Worm (Caenorhabditis elegans): ENCODE results near the gene inx-10.
A peak's percentile ranks its signal among the peaks of the same experiment; 100 is the strongest.

Gene inx-10

DNA sequence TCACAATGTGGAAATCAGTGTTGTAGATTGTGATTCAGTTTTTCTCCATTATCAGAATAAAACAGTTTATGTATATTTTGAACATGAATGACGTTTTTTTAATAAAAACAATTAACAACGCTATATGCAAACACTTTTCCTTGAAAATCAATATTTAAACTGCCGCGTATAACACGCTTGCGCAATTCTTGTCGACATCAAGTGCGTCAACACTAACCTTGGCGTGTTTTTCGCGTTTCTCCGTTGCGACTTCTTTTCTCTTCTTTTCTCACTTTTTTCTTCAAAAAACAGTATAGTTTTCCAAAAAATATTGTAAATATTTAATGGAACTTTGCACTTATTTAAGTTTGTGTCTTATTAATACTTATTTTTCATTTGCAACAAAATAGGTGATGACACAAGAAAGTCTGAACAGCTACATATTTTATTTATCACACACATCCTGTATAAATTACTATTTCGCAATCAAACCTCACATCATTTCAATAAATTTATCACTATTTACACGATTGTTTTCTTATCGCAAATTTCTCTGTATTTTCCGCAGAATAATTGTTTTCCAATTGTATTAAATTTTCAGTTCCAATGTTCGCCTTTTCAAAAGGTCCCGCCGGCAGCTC, 31.9 kb downstream of the inx-10 start, which contains the start of gene spas-1 (continued):
- TF ChIP-seq dpff-1 (tag; optimal IDR thresholded peaks at IDR 0.05) (no peak), tlf-1 (GFP tag; optimal IDR thresholded peaks at IDR 0.05) (peak; percentile 68), C06A6.2 (GFP tag; conservative IDR thresholded peaks at IDR 0.05) (peak; percentile 69), pha-4 (tag; optimal IDR thresholded peaks at IDR 0.05) (peak; percentile 81), ceh-100 (GFP tag; IDR thresholded peaks at IDR 0.05) (peak; percentile 34; the same call in 1 of the 2 replicates), tbp1 (GFP tag; optimal IDR thresholded peaks at IDR 0.05) (peak; percentile 67), lsy-27 (tag; optimal IDR thresholded peaks at IDR 0.05; ENCODE audit: borderline replicate concordance, insufficient read depth) (no peak), repo-1 (tag; optimal IDR thresholded peaks at IDR 0.05) (peak; percentile 38), efl-1 (GFP tag; optimal IDR thresholded peaks at IDR 0.05) (peak; percentile 79), Y56A3A.18 (GFP tag; IDR thresholded peaks at IDR 0.05) (peak; percentile 49; the same call in 1 of the 2 replicates), him-1 (tag; optimal IDR thresholded peaks at IDR 0.05) (peak; percentile 7), madf-10 (tag; optimal IDR thresholded peaks at IDR 0.05) (peak; percentile 52), nhr-27 (tag; optimal IDR thresholded peaks at IDR 0.05) (no peak), madf-3 (GFP tag; IDR thresholded peaks at IDR 0.05) (0 out of 2 replicates have a peak, but pooled peaks have one; percentile 5), ztf-28 (GFP tag; IDR thresholded peaks at IDR 0.05) (no peak), lin-54 (GFP tag; optimal IDR thresholded peaks at IDR 0.05) (peak; percentile 97), dpl-1 (GFP tag; optimal IDR thresholded peaks at IDR 0.05) (peak; percentile 91), snpc-3.4 (tag; optimal IDR thresholded peaks at IDR 0.05) (peak; percentile 71), die-1 (tag; optimal IDR thresholded peaks at IDR 0.05) (peak; percentile 3), nhr-80 (tag; optimal IDR thresholded peaks at IDR 0.05) (peak; percentile 77), let-607 (tag; optimal IDR thresholded peaks at IDR 0.05) (peak in 1 of 2 experiments; percentile 47), attf-5 (GFP tag; optimal IDR thresholded peaks at IDR 0.05) (peak; percentile 84), lsl-1 (GFP tag; optimal IDR thresholded peaks at IDR 0.05) (peak; percentile 54), madf-6 (GFP tag; IDR thresholded peaks at IDR 0.05) (peak; percentile 72), B0019.2 (GFP tag; conservative IDR thresholded peaks at IDR 0.05) (no peak), somi-1 (GFP tag; optimal IDR thresholded peaks at IDR 0.05) (peak; percentile 25), nfyb-1 (GFP tag; IDR thresholded peaks at IDR 0.05) (peak; percentile 56; the same call in 1 of the 2 replicates), B0336.3 (GFP tag; IDR thresholded peaks at IDR 0.05) (peak; percentile 67), xnd-1 (tag; optimal IDR thresholded peaks at IDR 0.05) (peak; percentile 40), snpc-4 (GFP tag; optimal IDR thresholded peaks at IDR 0.05) (no peak), snpc-4 (tag; optimal IDR thresholded peaks at IDR 0.05) (peak in 1 of 4 experiments; percentile 76), K11D2.4 (GFP tag; IDR thresholded peaks at IDR 0.05) (peak; percentile 40; the same call in 1 of the 2 replicates), B0035.1 (tag; optimal IDR thresholded peaks at IDR 0.05) (peak; percentile 10), ekl-4 (GFP tag; IDR thresholded peaks at IDR 0.05) (peak; percentile 70; the same call in 1 of the 2 replicates), F49E8.2 (tag; optimal IDR thresholded peaks at IDR 0.05; ENCODE audit: insufficient read depth) (no peak), lir-1 (GFP tag; conservative IDR thresholded peaks at IDR 0.05) (no peak; the same call in 1 of the 2 replicates), hrde-1 (tag; optimal IDR thresholded peaks at IDR 0.05; ENCODE audit: borderline replicate concordance) (no peak), rcor-1 (GFP tag; IDR thresholded peaks at IDR 0.05) (peak; percentile 85), gei-17 (GFP tag; optimal IDR thresholded peaks at IDR 0.05) (peak; percentile 19), rec-8 (tag; optimal IDR thresholded peaks at IDR 0.05) (no peak), mxl-1 (tag; optimal IDR thresholded peaks at IDR 0.05) (no peak)

Data from whole organism, young adult.